Worm (Caenorhabditis elegans): Measurements from ENCODE around the gene C52E4.12.
A peak's percentile ranks its signal among the peaks of the same experiment; 100 is the strongest.

- TF ChIP-seq nhr-76 (tag; optimal IDR thresholded peaks at IDR 0.05) (no peak), hlh-17 (GFP tag; optimal IDR thresholded peaks at IDR 0.05; ENCODE audit: borderline replicate concordance) (no peak), nhr-19 (GFP tag; conservative IDR thresholded peaks at IDR 0.05) (no peak), isw-1 (GFP tag; IDR thresholded peaks at IDR 0.05) (no peak), ztf-11 (tag; optimal IDR thresholded peaks at IDR 0.05) (no peak), nhr-77 (tag; optimal IDR thresholded peaks at IDR 0.05) (no peak), sptf-1 (tag; optimal IDR thresholded peaks at IDR 0.05) (no peak), aha-1 (tag; optimal IDR thresholded peaks at IDR 0.05) (no peak), dpl-1 (GFP tag; optimal IDR thresholded peaks at IDR 0.05) (peak in 1 of 3 experiments; percentile 34), lin-13 (GFP tag; optimal IDR thresholded peaks at IDR 0.05) (no peak), dsc-1 (tag; optimal IDR thresholded peaks at IDR 0.05) (peak; percentile 28), fkh-10 (GFP tag; optimal IDR thresholded peaks at IDR 0.05) (no peak), snpc-4 (tag; optimal IDR thresholded peaks at IDR 0.05) (no peak), ceh-63 (GFP tag; optimal IDR thresholded peaks at IDR 0.05) (no peak)
These were observed 42.8 kb downstream of the C52E4.12 start for ce11 chrV:12038783-12039182.
